Worm (Caenorhabditis elegans) whole organism, L4 larva: Measurements from ENCODE around the gene col-156.

Experiments used
- D1046.2 ChIP-seq: fragments of 200-800 bp; sonication (Bioruptor generic); IDR thresholded peaks from 2 replicates; pipeline ENCODE4 v1.3.6; 2022; ENCODE audit warnings: missing genetic modification characterization, missing compliant biosample characterization
- F10B5.3 ChIP-seq: sonication (generic microtip); optimal IDR thresholded peaks from 2 replicates; lab custom pipeline; 2016; ENCODE audit warnings: mild to moderate bottlenecking, missing genetic modification characterization, missing compliant biosample characterization
- F44E2.7 ChIP-seq: fragments of 200-800 bp; sonication (Bioruptor generic); IDR thresholded peaks from 2 replicates; pipeline ENCODE4 v2.1.2; 2022; ENCODE audit warnings: missing genetic modification characterization, missing compliant biosample characterization
- T26A8.4 ChIP-seq: fragments of 200-800 bp; sonication (Bioruptor generic); IDR thresholded peaks from 2 replicates; pipeline ENCODE4 v1.3.6; 2022; ENCODE audit warnings: missing genetic modification characterization, missing compliant biosample characterization
- Y105C5A.15 ChIP-seq: fragments of 200-800 bp; sonication (Bioruptor generic); IDR thresholded peaks from 2 replicates; pipeline ENCODE4 v1.3.6; 2022; ENCODE audit warnings: missing genetic modification characterization, missing compliant biosample characterization
- Y75B8A.6 ChIP-seq: fragments of 200-800 bp; sonication (Bioruptor generic); IDR thresholded peaks from 2 replicates; pipeline ENCODE4 v1.3.6; 2022; ENCODE audit warnings: missing genetic modification reagents, missing genetic modification characterization, missing compliant biosample characterization
- ZK337.2 ChIP-seq: fragments of 200-800 bp; sonication (Bioruptor generic); IDR thresholded peaks from 2 replicates; pipeline ENCODE4 v1.3.6; 2022; ENCODE audit warnings: missing genetic modification reagents, missing genetic modification characterization, missing compliant biosample characterization
- aly-2 ChIP-seq: sonication (generic microtip); optimal IDR thresholded peaks from 2 replicates; lab custom pipeline; 2018; ENCODE audit warnings: missing biosample characterization, missing genetic modification characterization
- ceh-20 ChIP-seq: fragments of 200-800 bp; sonication (Bioruptor generic); IDR thresholded peaks from 2 replicates; pipeline ENCODE4 v1.3.6; 2022; ENCODE audit warnings: missing genetic modification reagents, missing genetic modification characterization, missing compliant biosample characterization
- ceh-28 ChIP-seq: fragments of 150-350 bp; optimal IDR thresholded peaks from 2 replicates; lab custom pipeline; 2014; ENCODE audit warnings: missing biosample characterization, missing genetic modification reagents, missing genetic modification characterization
- ceh-32 ChIP-seq: sonication (generic microtip); optimal IDR thresholded peaks from 2 replicates; lab custom pipeline; 2016; ENCODE audit warnings: mild to moderate bottlenecking, missing genetic modification characterization, missing compliant biosample characterization; ENCODE audit not compliant: poor library complexity
- ctbp-1 ChIP-seq: fragments of 200-800 bp; sonication (Bioruptor generic); IDR thresholded peaks from 2 replicates; pipeline ENCODE4 v1.3.6; 2022; ENCODE audit warnings: missing genetic modification reagents, missing genetic modification characterization, missing compliant biosample characterization
- dmd-6 ChIP-seq: fragments of 200-800 bp; sonication (Bioruptor generic); IDR thresholded peaks from 2 replicates; pipeline ENCODE4 v1.3.6; 2022; ENCODE audit warnings: missing genetic modification reagents, missing genetic modification characterization, missing compliant biosample characterization
- egl-27 ChIP-seq: sonication (generic microtip); optimal IDR thresholded peaks from 3 replicates; lab custom pipeline; 2017; ENCODE audit warnings: missing biosample characterization, missing genetic modification reagents, missing genetic modification characterization
- egl-43 ChIP-seq: fragments of 200-800 bp; sonication (Bioruptor generic); IDR thresholded peaks from 2 replicates; pipeline ENCODE4 v1.3.6; 2022; ENCODE audit warnings: missing genetic modification reagents, missing genetic modification characterization, missing compliant biosample characterization
- hmg-1.1 ChIP-seq: fragments of 200-800 bp; sonication (Bioruptor generic); IDR thresholded peaks from 2 replicates; pipeline ENCODE4 v1.3.6; 2022; ENCODE audit warnings: missing genetic modification reagents, missing genetic modification characterization, missing compliant biosample characterization
- lim-7 ChIP-seq: fragments of 200-800 bp; sonication (Bioruptor generic); IDR thresholded peaks from 2 replicates; pipeline ENCODE4 v1.3.6; 2022; ENCODE audit warnings: missing genetic modification characterization, missing compliant biosample characterization
- lin-1 ChIP-seq: fragments of 200-800 bp; sonication (Bioruptor generic); IDR thresholded peaks from 2 replicates; pipeline ENCODE4 v1.3.6; 2022; ENCODE audit warnings: missing genetic modification reagents, missing genetic modification characterization, missing compliant biosample characterization
- lin-13 ChIP-seq: fragments of 150-350 bp; optimal IDR thresholded peaks from 2 replicates; lab custom pipeline; 2014; ENCODE audit warnings: missing biosample characterization, missing genetic modification reagents, missing genetic modification characterization
- lin-29 ChIP-seq: fragments of 200-800 bp; sonication (Bioruptor generic); IDR thresholded peaks from 2 replicates; pipeline ENCODE4 v1.3.6; 2022; ENCODE audit warnings: missing genetic modification reagents, missing genetic modification characterization, missing compliant biosample characterization
- lin-38 ChIP-seq: fragments of 200-800 bp; sonication (Bioruptor generic); IDR thresholded peaks from 2 replicates; pipeline ENCODE4 v1.3.6; 2022; ENCODE audit warnings: missing genetic modification reagents, missing genetic modification characterization, missing compliant biosample characterization
- lin-39 ChIP-seq: fragments of 150-350 bp; optimal IDR thresholded peaks from 2 replicates; lab custom pipeline; 2014; ENCODE audit warnings: missing biosample characterization, missing genetic modification reagents, missing genetic modification characterization
- lsy-2 ChIP-seq, 2 experiments: fragments of 150-350 bp in 1 of 2; sonication (generic microtip) in 1 of 2; optimal IDR thresholded peaks; 2 replicates each; lab custom pipeline; 2014 to 2017; ENCODE audit warnings: missing biosample characterization in 2 of 2, missing genetic modification characterization in 2 of 2
- mdl-1 ChIP-seq, 2 experiments: fragments of 150-350 bp in 1 of 2; sonication (generic microtip) in 1 of 2; optimal IDR thresholded peaks; 2 replicates each; lab custom pipeline; 2014 to 2017; ENCODE audit warnings: missing biosample characterization in 2 of 2, missing genetic modification characterization in 2 of 2
- mdt-29 ChIP-seq: fragments of 200-800 bp; sonication (Bioruptor generic); IDR thresholded peaks from 2 replicates; pipeline ENCODE4 v1.3.6; 2022; ENCODE audit warnings: missing genetic modification reagents, missing genetic modification characterization, missing compliant biosample characterization
- mxl-2 ChIP-seq: fragments of 200-800 bp; sonication (Bioruptor generic); conservative IDR thresholded peaks from 2 replicates; pipeline ENCODE4 v1.3.6; 2022; ENCODE audit warnings: missing genetic modification reagents, missing genetic modification characterization, missing compliant biosample characterization
- nhr-102 ChIP-seq: sonication (generic microtip); optimal IDR thresholded peaks from 2 replicates; lab custom pipeline; 2016; ENCODE audit warnings: mild to moderate bottlenecking, missing genetic modification characterization, moderate library complexity, missing compliant biosample characterization
- nhr-111 ChIP-seq: fragments of 200-800 bp; sonication (Bioruptor generic); optimal IDR thresholded peaks from 2 replicates; lab custom pipeline; 2018; ENCODE audit warnings: mild to moderate bottlenecking, missing genetic modification characterization, missing compliant biosample characterization
- nhr-237 ChIP-seq: sonication (generic microtip); optimal IDR thresholded peaks from 2 replicates; lab custom pipeline; 2017; ENCODE audit warnings: missing biosample characterization, missing genetic modification characterization
- nhr-41 ChIP-seq: fragments of 200-800 bp; sonication (Bioruptor generic); IDR thresholded peaks from 2 replicates; pipeline ENCODE4 v1.3.6; 2022; ENCODE audit warnings: missing genetic modification reagents, missing genetic modification characterization, missing compliant biosample characterization
- nhr-6 ChIP-seq: fragments of 150-350 bp; optimal IDR thresholded peaks from 2 replicates; lab custom pipeline; 2014; ENCODE audit warnings: missing biosample characterization, missing genetic modification characterization
- pqm-1 ChIP-seq: sonication (generic microtip); optimal IDR thresholded peaks from 2 replicates; lab custom pipeline; 2017; ENCODE audit warnings: missing biosample characterization, missing genetic modification characterization
- saeg-2 ChIP-seq: fragments of 200-800 bp; sonication (Bioruptor generic); IDR thresholded peaks from 2 replicates; pipeline ENCODE4 v1.3.6; 2022; ENCODE audit warnings: missing genetic modification reagents, missing genetic modification characterization, missing compliant biosample characterization
- tag-97 ChIP-seq: fragments of 200-800 bp; sonication (Bioruptor generic); IDR thresholded peaks from 2 replicates; pipeline ENCODE4 v1.3.6; 2022; ENCODE audit warnings: missing genetic modification characterization, missing compliant biosample characterization
- unc-130 ChIP-seq: sonication (generic microtip); optimal IDR thresholded peaks from 2 replicates; lab custom pipeline; 2016; ENCODE audit warnings: missing genetic modification reagents, missing genetic modification characterization, missing compliant biosample characterization
- unc-62 ChIP-seq, 3 experiments: fragments of 150-350 bp in 1 of 3; sonication (generic microtip); optimal IDR thresholded peaks in 2 of 3; peaks in 1 of 3; 1 replicate in 1 of 3; 2 replicates in 2 of 3; lab custom pipeline; 2014 to 2017; ENCODE audit warnings: missing biosample characterization in 3 of 3, missing genetic modification characterization in 3 of 3, missing genetic modification reagents in 3 of 3, missing genotype in 1 of 3
- ztf-11 ChIP-seq: fragments of 150-350 bp; optimal IDR thresholded peaks from 2 replicates; lab custom pipeline; 2014; ENCODE audit warnings: missing biosample characterization, missing genetic modification characterization
- ztf-7 ChIP-seq: fragments of 150-350 bp; optimal IDR thresholded peaks from 2 replicates; lab custom pipeline; 2014; ENCODE audit warnings: missing biosample characterization, missing genetic modification characterization

Gene col-156

ce11 chrV:11492456-11492855, 42.3 kb upstream of the col-156 start, which contains the start of gene T11F9.21:
TSS of gene T11F9.21 (plus strand) at chrV:11492756.
- TF ChIP-seq mxl-2 (GFP tag; lab: Robert Waterston, UW) (no peak), F10B5.3 (tag; lab: Kevin White, UChicago) (no peak), ZK337.2 (GFP tag; lab: Robert Waterston, UW) (no peak), ztf-11 (tag; lab: Kevin White, UChicago) (no peak), lin-29 (GFP tag; lab: Robert Waterston, UW) (no peak), egl-27 (tag; lab: Kevin White, UChicago) (no peak), egl-43 (GFP tag; lab: Robert Waterston, UW) (no peak), aly-2 (tag; lab: Kevin White, UChicago) (no peak), ceh-32 (tag; lab: Kevin White, UChicago) (no peak), mdt-29 (GFP tag; lab: Robert Waterston, UW) (no peak), ceh-28 (no peak), saeg-2 (GFP tag; lab: Robert Waterston, UW) (no peak), unc-130 (GFP tag; lab: Kevin White, UChicago) (no peak), ctbp-1 (no peak), tag-97 (GFP tag; lab: Robert Waterston, UW) (no peak), ztf-7 (tag; lab: Kevin White, UChicago) (no peak), lsy-2 (tag; optimal IDR thresholded peaks at IDR 0.05; lab: Kevin White, UChicago) (no peak), nhr-111 (no peak)

- TF ChIP-seq T26A8.4 (GFP tag; lab: Robert Waterston, UW): no peak
- TF ChIP-seq nhr-237: no peak
- TF ChIP-seq unc-62 (GFP tag; optimal IDR thresholded peaks at IDR 0.05 in 1 of 2; lab: Kevin White, UChicago): peak in 1 of 2 experiments; percentile 81
- TF ChIP-seq unc-62 (tag; optimal IDR thresholded peaks at IDR 0.05; lab: Kevin White, UChicago): no peak
- TF ChIP-seq lin-1 (GFP tag; lab: Robert Waterston, UW): no peak
- no peak for TF ChIP-seq lim-7 (GFP tag; lab: Robert Waterston, UW)
- TF ChIP-seq, all 104 proteins: peak for 1
Measured at ce11 chrV:11490382-11490781, 40.2 kb upstream of the col-156 start, which contains the start of gene dhs-19. TSS of gene dhs-19 (minus strand) at chrV:11490482.

ce11 chrV:11488288-11488687, 38.1 kb upstream of the col-156 start:
- TF ChIP-seq ceh-20 (GFP tag; lab: Robert Waterston, UW): no peak
- TF ChIP-seq nhr-41 (GFP tag; lab: Robert Waterston, UW): no peak
- no peak for TF ChIP-seq hmg-1.1 (GFP tag; lab: Robert Waterston, UW)
- no peak for TF ChIP-seq D1046.2 (GFP tag; lab: Robert Waterston, UW)
- TF ChIP-seq pqm-1 (tag; lab: Kevin White, UChicago): no peak
- no peak for TF ChIP-seq nhr-102 (tag; lab: Kevin White, UChicago)
- no peak for TF ChIP-seq Y75B8A.6 (GFP tag; lab: Robert Waterston, UW)
- TF ChIP-seq lin-39 (tag; lab: Kevin White, UChicago): no peak
- TF ChIP-seq mdl-1 (tag; optimal IDR thresholded peaks at IDR 0.05; lab: Kevin White, UChicago): no peak
- no peak for TF ChIP-seq lim-7 (GFP tag; lab: Robert Waterston, UW)
- no peak for TF ChIP-seq dmd-6 (GFP tag; lab: Robert Waterston, UW)
- TF ChIP-seq Y105C5A.15: no peak
- no peak for TF ChIP-seq nhr-6
- TF ChIP-seq F44E2.7 (GFP tag; lab: Robert Waterston, UW): no peak
- TF ChIP-seq nhr-237: no peak
- TF ChIP-seq lin-38 (GFP tag; lab: Robert Waterston, UW): no peak
- TF ChIP-seq lin-13 (GFP tag; lab: Kevin White, UChicago): no peak
- TF ChIP-seq tag-97 (GFP tag; lab: Robert Waterston, UW): no peak
